Worm (Caenorhabditis elegans): ENCODE data around the gene srbc-7.
A peak's percentile ranks its signal among the peaks of the same experiment; 100 is the strongest.

Gene srbc-7

ce11 chrV:7472815-7473214 lies 14.6 kb downstream of the srbc-7 start, which contains the start of gene str-28:
Gene str-28 (minus strand): TSS chrV:7472915.
- TF ChIP-seq somi-1 (GFP tag; optimal IDR thresholded peaks at IDR 0.05) (no peak), Y53F4B.3 (GFP tag; IDR thresholded peaks at IDR 0.05) (no peak), ekl-4 (GFP tag; IDR thresholded peaks at IDR 0.05) (no peak), let-607 (tag; optimal IDR thresholded peaks at IDR 0.05) (no peak), repo-1 (tag; optimal IDR thresholded peaks at IDR 0.05) (no peak), F23B12.7 (tag; optimal IDR thresholded peaks at IDR 0.05; ENCODE audit: insufficient read depth) (no peak), rcor-1 (GFP tag; IDR thresholded peaks at IDR 0.05) (no peak), lsl-1 (GFP tag; optimal IDR thresholded peaks at IDR 0.05) (no peak), attf-3 (GFP tag; conservative IDR thresholded peaks at IDR 0.05) (no peak), aptf-2 (GFP tag; conservative IDR thresholded peaks at IDR 0.05) (no peak), K12H6.12 (tag; optimal IDR thresholded peaks at IDR 0.05) (no peak), F55B11.4 (tag; optimal IDR thresholded peaks at IDR 0.05; ENCODE audit: borderline replicate concordance, insufficient read depth) (no peak), K11D2.4 (GFP tag; IDR thresholded peaks at IDR 0.05) (no peak), hrde-1 (tag; optimal IDR thresholded peaks at IDR 0.05; ENCODE audit: borderline replicate concordance) (no peak), F39B2.1 (GFP tag; IDR thresholded peaks at IDR 0.05) (no peak), fkh-3 (tag; optimal IDR thresholded peaks at IDR 0.05) (no peak), ztf-25 (GFP tag; IDR thresholded peaks at IDR 0.05) (no peak), unc-130 (GFP tag; optimal IDR thresholded peaks at IDR 0.05) (no peak)

ce11 chrV:7465509-7465908 lies 21.9 kb downstream of the srbc-7 start, which contains the start of gene F25E5.1:
Gene F25E5.1 (plus strand): TSS chrV:7465884.
- TF ChIP-seq sea-2 (GFP tag; IDR thresholded peaks at IDR 0.05) (no peak), hmg-20 (GFP tag; IDR thresholded peaks at IDR 0.05) (0 out of 2 replicates have a peak, but pooled peaks have one; percentile 24), bed-2 (GFP tag; IDR thresholded peaks at IDR 0.05) (0 out of 2 replicates have a peak, but pooled peaks have one; percentile 67), ztf-18 (tag; optimal IDR thresholded peaks at IDR 0.05) (peak; percentile 49), ZK185.1 (tag; optimal IDR thresholded peaks at IDR 0.05; ENCODE audit: poor library complexity, severe bottlenecking) (peak; percentile 50), Y56A3A.18 (GFP tag; IDR thresholded peaks at IDR 0.05) (no peak), egrh-3 (GFP tag; IDR thresholded peaks at IDR 0.05) (0 out of 2 replicates have a peak, but pooled peaks have one; percentile 34), hmg-1.2 (GFP tag; IDR thresholded peaks at IDR 0.05) (peak; percentile 69), K12H6.12 (tag; optimal IDR thresholded peaks at IDR 0.05) (peak; percentile 10), T26A5.8 (tag; optimal IDR thresholded peaks at IDR 0.05) (no peak), madf-10 (tag; optimal IDR thresholded peaks at IDR 0.05) (no peak), madf-8 (GFP tag; conservative IDR thresholded peaks at IDR 0.05) (peak; percentile 46), pbrm-1 (GFP tag; IDR thresholded peaks at IDR 0.05) (peak; percentile 68; the same call in 1 of the 2 replicates), attf-3 (GFP tag; conservative IDR thresholded peaks at IDR 0.05) (0 out of 2 replicates have a peak, but pooled peaks have one; percentile 15), efl-1 (GFP tag; optimal IDR thresholded peaks at IDR 0.05) (peak; percentile 67), fkh-3 (tag; optimal IDR thresholded peaks at IDR 0.05) (no peak), ekl-4 (GFP tag; IDR thresholded peaks at IDR 0.05) (0 out of 2 replicates have a peak, but pooled peaks have one; percentile 27), ceh-27 (GFP tag; optimal IDR thresholded peaks at IDR 0.05) (peak; percentile 65), athp-1 (tag; optimal IDR thresholded peaks at IDR 0.05) (peak; percentile 61), nhr-80 (tag; optimal IDR thresholded peaks at IDR 0.05) (peak; percentile 60), snpc-1.3 (tag; optimal IDR thresholded peaks at IDR 0.05; ENCODE audit: insufficient read depth) (no peak), rcor-1 (GFP tag; IDR thresholded peaks at IDR 0.05) (0 out of 2 replicates have a peak, but pooled peaks have one; percentile 32), snpc-4 (GFP tag; optimal IDR thresholded peaks at IDR 0.05) (no peak), snpc-4 (tag; optimal IDR thresholded peaks at IDR 0.05) (peak in 1 of 4 experiments; percentile 43), xnd-1 (tag; optimal IDR thresholded peaks at IDR 0.05) (peak; percentile 15), attf-5 (GFP tag; optimal IDR thresholded peaks at IDR 0.05) (peak; percentile 91), dpl-1 (GFP tag; optimal IDR thresholded peaks at IDR 0.05) (no peak), ceh-100 (GFP tag; IDR thresholded peaks at IDR 0.05) (0 out of 2 replicates have a peak, but pooled peaks have one; percentile 27), lin-26 (GFP tag; IDR thresholded peaks at IDR 0.05) (no peak), F57A8.1 (GFP tag; optimal IDR thresholded peaks at IDR 0.05) (no peak)

Data from whole organism, young adult.